Fruit fly (Drosophila melanogaster) whole organism: ENCODE results near the gene daw.

Source experiments
- CG8478 ChIP-seq: fragments of >200 bp; optimal IDR thresholded peaks from 2 replicates; lab custom pipeline; 2018; ENCODE audit warnings: inconsistent platforms
- Dll ChIP-seq: fragments of >200 bp; optimal IDR thresholded peaks from 2 replicates; lab custom pipeline; 2017
- EcR ChIP-seq, 2 experiments: fragments of >200 bp; optimal IDR thresholded peaks; 2 replicates each; lab custom pipeline; 2017; ENCODE audit warnings: missing biosample characterization in 2 of 2, missing genetic modification characterization in 2 of 2, missing genetic modification reagents in 2 of 2
- psq ChIP-seq: fragments of >200 bp; optimal IDR thresholded peaks from 2 replicates; lab custom pipeline; 2017
- usp ChIP-seq: fragments of >200 bp; optimal IDR thresholded peaks from 2 replicates; lab custom pipeline; 2017; ENCODE audit warnings: missing biosample characterization, missing genetic modification characterization, mixed read lengths

DNA sequence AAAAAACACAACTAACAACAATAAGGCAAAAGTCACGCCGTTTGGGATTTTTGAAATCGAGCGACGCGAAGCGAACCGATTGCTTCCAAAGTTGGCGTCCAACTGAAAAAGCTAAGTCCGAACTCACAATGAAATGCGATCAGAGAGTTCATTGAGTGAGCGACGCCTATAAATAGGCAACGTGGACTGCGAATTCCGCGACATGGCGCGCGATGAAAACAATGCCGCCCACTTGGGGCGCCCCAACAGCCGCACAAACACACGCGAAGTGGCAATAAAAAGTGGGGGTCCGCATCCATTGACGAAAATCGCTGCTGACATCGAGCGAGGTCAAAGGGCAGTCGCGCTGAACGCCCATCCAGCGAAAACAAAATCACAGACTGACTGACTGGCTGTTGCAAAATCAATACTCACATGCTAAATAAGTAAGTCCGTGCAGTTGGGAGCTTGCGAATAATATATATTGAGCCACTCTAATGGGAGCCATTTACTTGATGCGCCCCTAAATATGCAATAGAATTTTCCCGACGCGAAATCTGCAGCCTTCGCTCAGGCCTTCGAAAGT is 50.2 kb downstream of the daw start:
- TF ChIP-seq Dll (lab: Kevin White, UChicago) (no peak), usp (GFP tag; lab: Kevin White, UChicago) (no peak), psq (no peak), CG8478 (lab: Kevin White, UChicago) (no peak), EcR (GFP tag; optimal IDR thresholded peaks at IDR 0.05; lab: Kevin White, UChicago) (no peak)
